Worm (Caenorhabditis elegans): ENCODE measurements around the gene tag-151.

ce11 chrII:4728687-4729086 lies 18.6 kb downstream of the tag-151 start:
- no peak for TF ChIP-seq dao-5 (tag; optimal IDR thresholded peaks at IDR 0.05)
- peak; percentile 29 for TF ChIP-seq W03F9.2 (tag; optimal IDR thresholded peaks at IDR 0.05)
- no peak for TF ChIP-seq him-1 (tag; optimal IDR thresholded peaks at IDR 0.05)
